Fruit fly (Drosophila melanogaster): Measurements from ENCODE around the gene CG6144.

dm6 chr2L:10479859-10480258, 8.6 kb upstream of the CG6144 start:
- TF ChIP-seq EcR (GFP tag; optimal IDR thresholded peaks at IDR 0.05) = no peak
- TF ChIP-seq Pif1A (GFP tag; optimal IDR thresholded peaks at IDR 0.05) = no peak
- no peak for TF ChIP-seq CG17806 (tag; optimal IDR thresholded peaks at IDR 0.05)
- TF ChIP-seq CG8159 (tag; optimal IDR thresholded peaks at IDR 0.05) = no peak
- TF ChIP-seq CG32121 (GFP tag; IDR thresholded peaks at IDR 0.05) = peak; percentile 47
- no peak; the same call in 1 of the 2 replicates for TF ChIP-seq CG12605 (GFP tag; IDR thresholded peaks at IDR 0.05)
- TF ChIP-seq Ets98B (GFP tag; IDR thresholded peaks at IDR 0.05) = no peak
- no peak for TF ChIP-seq CG9948 (tag; optimal IDR thresholded peaks at IDR 0.05)
- TF ChIP-seq D1 (tag; optimal IDR thresholded peaks at IDR 0.05) = no peak
- no peak for TF ChIP-seq CG15710 (tag; optimal IDR thresholded peaks at IDR 0.05)
- TF ChIP-seq CG10348 (GFP tag; IDR thresholded peaks at IDR 0.05) = no peak
- TF ChIP-seq gl (tag; optimal IDR thresholded peaks at IDR 0.05) = peak; percentile 7
- TF ChIP-seq CG13204 (GFP tag; optimal IDR thresholded peaks at IDR 0.05) = no peak
- no peak for TF ChIP-seq Snoo (tag; optimal IDR thresholded peaks at IDR 0.05)
